Worm (Caenorhabditis elegans): ENCODE measurements around the gene C15H9.4.

Gene C15H9.4

DNA sequence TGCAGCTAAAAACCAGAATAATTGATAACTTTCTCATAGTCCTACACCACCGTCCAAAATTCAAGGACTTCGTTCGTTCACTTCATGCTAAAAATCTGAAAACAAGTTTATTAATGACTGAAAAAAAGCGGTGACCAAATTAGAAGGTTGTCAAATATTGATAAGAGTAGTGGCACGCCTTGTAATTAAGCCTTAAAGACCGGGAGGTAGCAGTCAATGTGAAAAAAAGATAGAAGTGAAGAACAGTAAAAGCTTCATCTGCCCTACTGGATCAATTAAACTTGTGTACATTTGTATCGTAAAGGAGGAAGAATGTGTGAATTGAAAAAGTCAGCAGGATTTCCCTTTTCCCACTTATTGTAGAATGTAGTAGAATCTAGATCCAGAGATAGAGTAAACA, 53.0 kb downstream of the C15H9.4 start, which contains the start of gene tag-275 (continued):
- TF ChIP-seq nhr-76 (tag; optimal IDR thresholded peaks at IDR 0.05) (no peak), nhr-28 (tag; optimal IDR thresholded peaks at IDR 0.05) (no peak), swsn-7 (tag; optimal IDR thresholded peaks at IDR 0.05) (no peak)

DNA sequence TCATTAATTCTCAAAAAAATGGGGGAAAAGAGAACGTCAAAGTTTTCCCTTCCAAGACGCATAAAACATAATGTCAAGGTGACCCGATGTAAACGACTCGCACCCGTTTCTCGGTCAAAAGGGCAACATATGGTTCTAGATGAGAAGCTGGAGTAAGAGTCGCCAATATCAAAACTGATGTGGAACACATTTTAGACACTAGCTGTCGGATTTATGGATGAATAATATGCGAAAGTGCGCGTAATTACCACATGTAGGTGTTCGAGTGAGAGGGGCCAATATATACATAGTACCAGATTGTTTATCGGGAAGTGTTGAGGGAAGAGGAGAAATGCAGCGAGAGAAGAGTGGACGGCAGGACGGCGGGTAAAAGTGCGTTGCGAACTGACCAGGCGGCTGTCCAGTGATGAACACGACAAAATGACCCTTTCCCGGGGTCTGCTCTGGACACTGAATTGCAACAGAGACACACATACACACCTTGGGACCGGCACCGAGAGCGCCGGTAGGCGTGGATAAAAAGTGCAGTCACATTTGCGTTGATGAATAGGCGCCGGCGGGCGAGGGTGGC, 53.6 kb downstream of the C15H9.4 start:
- TF ChIP-seq mdl-1 (tag; optimal IDR thresholded peaks at IDR 0.05) (no peak), dsc-1 (tag; optimal IDR thresholded peaks at IDR 0.05) (peak; percentile 78), blmp-1 (tag; optimal IDR thresholded peaks at IDR 0.05) (peak; percentile 3)

DNA sequence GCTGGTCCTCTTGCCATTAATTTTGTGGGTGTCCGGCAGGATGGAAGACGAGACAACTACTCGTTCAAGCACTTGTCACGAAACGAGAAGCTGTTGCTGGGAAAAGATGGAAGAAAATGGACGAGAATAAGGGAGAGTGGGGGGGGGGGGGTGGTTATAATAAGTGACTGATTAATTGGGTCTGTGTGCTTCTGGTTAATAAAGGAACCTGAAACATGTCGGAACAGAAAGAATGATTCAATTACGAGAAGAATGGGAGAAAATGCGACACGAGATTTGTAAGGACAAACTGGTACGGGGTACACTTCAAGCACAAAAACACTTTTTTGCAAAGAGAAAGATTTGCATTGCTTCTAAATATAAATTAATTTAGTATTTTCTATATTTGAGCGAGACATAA, 58.0 kb downstream of the C15H9.4 start:
- TF ChIP-seq unc-98 (GFP tag; IDR thresholded peaks at IDR 0.05) (no peak), dsc-1 (tag; optimal IDR thresholded peaks at IDR 0.05) (no peak)

Data from whole organism, L1 larva.